Worm (Caenorhabditis elegans): ENCODE measurements around the gene moc-6.

The moc-6 gene

DNA sequence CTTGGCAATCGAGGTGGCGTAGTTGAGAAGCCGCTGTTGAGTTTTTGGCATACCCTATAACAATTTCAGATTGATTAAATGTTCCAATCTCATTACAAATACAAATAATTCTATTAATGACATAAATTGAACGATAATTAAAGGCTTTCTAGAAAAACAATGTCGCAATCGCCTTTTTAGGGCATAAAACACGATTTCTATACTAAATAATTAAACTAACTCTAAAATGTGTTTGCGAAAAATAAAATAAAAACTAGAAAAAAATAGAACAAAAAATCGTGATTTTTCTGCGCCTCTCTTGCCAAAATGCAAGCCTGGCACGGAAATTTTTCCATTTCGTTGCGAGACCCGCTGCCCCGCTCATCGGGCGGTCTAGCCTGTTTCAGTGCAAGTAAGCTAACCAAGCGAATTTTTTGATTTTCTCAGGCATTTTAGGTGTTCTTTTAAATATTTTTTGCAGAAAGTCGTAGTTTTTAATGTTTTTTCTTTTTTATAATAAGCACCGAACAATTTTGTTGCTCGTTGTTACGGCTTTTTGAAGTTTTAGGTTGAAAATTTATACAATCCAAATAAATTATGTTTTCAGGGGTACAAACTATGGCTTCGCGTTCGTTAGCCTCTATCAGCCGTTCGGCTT is 32.2 kb downstream of the moc-6 start, which contains the start of the genes C34E10.12, C34E10.10 and atp-2 (continued):
- TF ChIP-seq hlh-26 (GFP tag; conservative IDR thresholded peaks at IDR 0.05): no peak
- TF ChIP-seq C17E4.6 (GFP tag; IDR thresholded peaks at IDR 0.05): no peak
- no peak for TF ChIP-seq athp-1 (tag; optimal IDR thresholded peaks at IDR 0.05)
- no peak for TF ChIP-seq bed-2 (GFP tag; IDR thresholded peaks at IDR 0.05)
- no peak for TF ChIP-seq hrde-1 (tag; optimal IDR thresholded peaks at IDR 0.05; ENCODE audit: borderline replicate concordance)
- TF ChIP-seq F49E8.2 (tag; optimal IDR thresholded peaks at IDR 0.05; ENCODE audit: insufficient read depth): peak; percentile 72
- TF ChIP-seq mes-4 (tag; optimal IDR thresholded peaks at IDR 0.05): no peak
- TF ChIP-seq Y53G8AR.9 (GFP tag; conservative IDR thresholded peaks at IDR 0.05): 0 out of 2 replicates have a peak, but pooled peaks have one; percentile 34
- TF ChIP-seq F37B4.10 (GFP tag; IDR thresholded peaks at IDR 0.05): no peak
- no peak for TF ChIP-seq F22D6.2 (tag; optimal IDR thresholded peaks at IDR 0.05)
- TF ChIP-seq nhr-120 (GFP tag; IDR thresholded peaks at IDR 0.05): no peak
- TF ChIP-seq sptf-2 (GFP tag; optimal IDR thresholded peaks at IDR 0.05): no peak
- TF ChIP-seq F33H1.4 (GFP tag; IDR thresholded peaks at IDR 0.05): peak; percentile 96
- TF ChIP-seq nhr-90 (tag; optimal IDR thresholded peaks at IDR 0.05): no peak
- TF ChIP-seq repo-1 (tag; optimal IDR thresholded peaks at IDR 0.05): no peak
- no peak for TF ChIP-seq Y95B8A.8 (GFP tag; IDR thresholded peaks at IDR 0.05)
- no peak for TF ChIP-seq aptf-3 (GFP tag; IDR thresholded peaks at IDR 0.05)
- no peak for TF ChIP-seq efl-1 (GFP tag; optimal IDR thresholded peaks at IDR 0.05)
- no peak for TF ChIP-seq egl-18 (GFP tag; IDR thresholded peaks at IDR 0.05)
- no peak for TF ChIP-seq madf-8 (GFP tag; conservative IDR thresholded peaks at IDR 0.05)
- peak; percentile 73 for TF ChIP-seq mcd-1 (GFP tag; IDR thresholded peaks at IDR 0.05)
- TF ChIP-seq tlf-1 (GFP tag; optimal IDR thresholded peaks at IDR 0.05): peak; percentile 13
- no peak for TF ChIP-seq hmg-20 (GFP tag; IDR thresholded peaks at IDR 0.05)
- peak; percentile 73; the same call in 1 of the 2 replicates for TF ChIP-seq nfyb-1 (GFP tag; IDR thresholded peaks at IDR 0.05)
- peak; percentile 50; the same call in 1 of the 2 replicates for TF ChIP-seq pbrm-1 (GFP tag; IDR thresholded peaks at IDR 0.05)
- peak; percentile 57; the same call in 1 of the 2 replicates for TF ChIP-seq ceh-100 (GFP tag; IDR thresholded peaks at IDR 0.05)
- TF ChIP-seq B0019.2 (GFP tag; conservative IDR thresholded peaks at IDR 0.05): no peak
- no peak for TF ChIP-seq B0336.3 (GFP tag; IDR thresholded peaks at IDR 0.05)
- TF ChIP-seq F57C9.4 (tag; optimal IDR thresholded peaks at IDR 0.05): no peak
- no peak for TF ChIP-seq xnd-1 (tag; optimal IDR thresholded peaks at IDR 0.05)
- no peak for TF ChIP-seq K12H6.12 (tag; optimal IDR thresholded peaks at IDR 0.05)
- TF ChIP-seq lsy-27 (tag; optimal IDR thresholded peaks at IDR 0.05; ENCODE audit: borderline replicate concordance, insufficient read depth): no peak
- no peak for TF ChIP-seq mxl-1 (tag; optimal IDR thresholded peaks at IDR 0.05)
- peak; percentile 59 for TF ChIP-seq ekl-4 (GFP tag; IDR thresholded peaks at IDR 0.05)
- TF ChIP-seq sea-2 (GFP tag; IDR thresholded peaks at IDR 0.05): no peak
- peak; percentile 47; the same call in 1 of the 2 replicates for TF ChIP-seq hmg-1.2 (GFP tag; IDR thresholded peaks at IDR 0.05)
- TF ChIP-seq ztf-25 (GFP tag; IDR thresholded peaks at IDR 0.05): no peak
- no peak for TF ChIP-seq cebp-1 (GFP tag; IDR thresholded peaks at IDR 0.05)
- peak; percentile 59 for TF ChIP-seq cebp-1 (tag; optimal IDR thresholded peaks at IDR 0.05)
- TF ChIP-seq attf-6 (GFP tag; IDR thresholded peaks at IDR 0.05): no peak
- TF ChIP-seq ceh-40 (GFP tag; IDR thresholded peaks at IDR 0.05): no peak
- peak; percentile 50 for TF ChIP-seq egrh-3 (GFP tag; IDR thresholded peaks at IDR 0.05)
- peak; percentile 39; the same call in 1 of the 2 replicates for TF ChIP-seq rcor-1 (GFP tag; IDR thresholded peaks at IDR 0.05)
- TF ChIP-seq snpc-1.3 (tag; optimal IDR thresholded peaks at IDR 0.05; ENCODE audit: insufficient read depth): peak; percentile 62
- no peak for TF ChIP-seq let-526 (GFP tag; IDR thresholded peaks at IDR 0.05)
- no peak for TF ChIP-seq ztf-22 (GFP tag; optimal IDR thresholded peaks at IDR 0.05)
- no peak for TF ChIP-seq mel-28 (tag; optimal IDR thresholded peaks at IDR 0.05; ENCODE audit: borderline replicate concordance)
